Worm (Caenorhabditis elegans) whole organism, late embryonic: Measurements from ENCODE around the gene dpf-2.

Source experiments
- C38D4.7 ChIP-seq: fragments of 200-800 bp; sonication (Bioruptor generic); optimal IDR thresholded peaks from 2 replicates; lab custom pipeline; 2018; ENCODE audit warnings: mild to moderate bottlenecking, missing genetic modification characterization, moderate library complexity, missing compliant biosample characterization
- K09A11.1 ChIP-seq: sonication (generic microtip); optimal IDR thresholded peaks from 2 replicates; lab custom pipeline; 2017; ENCODE audit warnings: antibody characterized with exemption, mild to moderate bottlenecking, missing genetic modification characterization, missing compliant biosample characterization; ENCODE audit not compliant: insufficient read depth
- T23F11.4 ChIP-seq: fragments of 200-800 bp; sonication (Bioruptor generic); optimal IDR thresholded peaks from 2 replicates; lab custom pipeline; 2018; ENCODE audit warnings: mild to moderate bottlenecking, missing genetic modification characterization, missing compliant biosample characterization
- Y22D7AL.16 ChIP-seq: sonication (generic microtip); optimal IDR thresholded peaks from 2 replicates; lab custom pipeline; 2016; ENCODE audit warnings: missing genetic modification characterization, missing compliant biosample characterization
- ceh-14 ChIP-seq: sonication (generic microtip); optimal IDR thresholded peaks from 2 replicates; lab custom pipeline; 2016; ENCODE audit warnings: missing genotype, missing genetic modification characterization, missing compliant biosample characterization
- ceh-18 ChIP-seq: sonication (generic microtip); optimal IDR thresholded peaks from 2 replicates; lab custom pipeline; 2016; ENCODE audit warnings: missing genetic modification characterization, missing compliant biosample characterization
- ceh-2 ChIP-seq: sonication (generic microtip); optimal IDR thresholded peaks from 2 replicates; lab custom pipeline; 2016; ENCODE audit warnings: missing genotype, missing genetic modification characterization, missing compliant biosample characterization
- ceh-22 ChIP-seq: sonication (generic microtip); optimal IDR thresholded peaks from 2 replicates; lab custom pipeline; 2017; ENCODE audit warnings: missing biosample characterization, missing genetic modification characterization
- ceh-24 ChIP-seq: sonication (generic microtip); optimal IDR thresholded peaks from 2 replicates; lab custom pipeline; 2016; ENCODE audit warnings: mild to moderate bottlenecking, missing genetic modification characterization, missing compliant biosample characterization
- ceh-45 ChIP-seq: fragments of 200-800 bp; sonication (Bioruptor generic); IDR thresholded peaks from 2 replicates; pipeline ENCODE4 v1.3.6; 2022; ENCODE audit warnings: missing genetic modification reagents, missing genetic modification characterization, missing compliant biosample characterization
- ceh-6 ChIP-seq: fragments of 200-800 bp; sonication (Bioruptor generic); optimal IDR thresholded peaks from 2 replicates; lab custom pipeline; 2018; ENCODE audit warnings: mild to moderate bottlenecking, missing genetic modification characterization, missing compliant biosample characterization
- ceh-9 ChIP-seq: sonication (generic microtip); optimal IDR thresholded peaks from 2 replicates; lab custom pipeline; 2016; ENCODE audit warnings: mild to moderate bottlenecking, missing genetic modification characterization, inconsistent platforms, missing compliant biosample characterization
- che-1 ChIP-seq: sonication (generic microtip); optimal IDR thresholded peaks from 2 replicates; lab custom pipeline; 2016; ENCODE audit warnings: mild to moderate bottlenecking, missing genetic modification characterization, missing compliant biosample characterization
- dmd-4 ChIP-seq: sonication (generic microtip); optimal IDR thresholded peaks from 2 replicates; lab custom pipeline; 2016; ENCODE audit warnings: borderline replicate concordance, missing genetic modification characterization, missing compliant biosample characterization
- dve-1 ChIP-seq: sonication (generic microtip); optimal IDR thresholded peaks from 2 replicates; lab custom pipeline; 2017; ENCODE audit warnings: antibody characterized with exemption, mild to moderate bottlenecking, missing genetic modification characterization, missing compliant biosample characterization
- ets-4 ChIP-seq: sonication (generic microtip); optimal IDR thresholded peaks from 2 replicates; lab custom pipeline; 2016; ENCODE audit warnings: missing genetic modification characterization, missing compliant biosample characterization
- fkh-6 ChIP-seq: sonication (generic microtip); optimal IDR thresholded peaks from 2 replicates; lab custom pipeline; 2016; ENCODE audit warnings: missing genetic modification characterization, missing compliant biosample characterization
- hlh-30 ChIP-seq: sonication (generic microtip); optimal IDR thresholded peaks from 2 replicates; lab custom pipeline; 2017; ENCODE audit warnings: antibody characterized with exemption, missing genetic modification characterization, missing compliant biosample characterization; ENCODE audit not compliant: insufficient read depth
- hlh-6 ChIP-seq: sonication (generic microtip); optimal IDR thresholded peaks from 2 replicates; lab custom pipeline; 2016; ENCODE audit warnings: missing genotype, missing genetic modification characterization, missing compliant biosample characterization
- lin-11 ChIP-seq: fragments of 200-800 bp; sonication (Bioruptor generic); optimal IDR thresholded peaks from 2 replicates; lab custom pipeline; 2018; ENCODE audit warnings: mild to moderate bottlenecking, missing genetic modification characterization, missing compliant biosample characterization
- madf-2 ChIP-seq: sonication (generic microtip); optimal IDR thresholded peaks from 2 replicates; lab custom pipeline; 2017; ENCODE audit warnings: missing genetic modification characterization, missing compliant biosample characterization
- mec-3 ChIP-seq: sonication (generic microtip); optimal IDR thresholded peaks from 2 replicates; lab custom pipeline; 2016; ENCODE audit warnings: borderline replicate concordance, missing genetic modification characterization, missing compliant biosample characterization
- nhr-11 ChIP-seq: fragments of 150-350 bp; optimal IDR thresholded peaks from 2 replicates; lab custom pipeline; 2014; ENCODE audit warnings: missing biosample characterization, missing genetic modification characterization
- nhr-232 ChIP-seq: sonication (generic microtip); optimal IDR thresholded peaks from 2 replicates; lab custom pipeline; 2016; ENCODE audit warnings: missing genetic modification characterization, missing compliant biosample characterization
- npax-4 ChIP-seq: sonication (generic microtip); optimal IDR thresholded peaks from 2 replicates; lab custom pipeline; 2016; ENCODE audit warnings: missing genetic modification characterization, missing compliant biosample characterization
- pag-3 ChIP-seq: sonication (generic microtip); optimal IDR thresholded peaks from 2 replicates; lab custom pipeline; 2016; ENCODE audit warnings: missing compliant biosample characterization, missing genetic modification characterization, borderline replicate concordance
- pat-9 ChIP-seq: fragments of 200-800 bp; sonication (Bioruptor generic); optimal IDR thresholded peaks from 2 replicates; lab custom pipeline; 2018; ENCODE audit warnings: mild to moderate bottlenecking, missing genetic modification characterization, moderate library complexity, missing compliant biosample characterization
- pax-1 ChIP-seq: fragments of 150-350 bp; optimal IDR thresholded peaks from 2 replicates; lab custom pipeline; 2014; ENCODE audit warnings: missing biosample characterization, missing genetic modification characterization
- ref-2 ChIP-seq: sonication (generic microtip); optimal IDR thresholded peaks from 2 replicates; lab custom pipeline; 2016; ENCODE audit warnings: missing genetic modification characterization, missing compliant biosample characterization
- rnt-1 ChIP-seq: sonication (generic microtip); optimal IDR thresholded peaks from 2 replicates; lab custom pipeline; 2016; ENCODE audit warnings: missing genetic modification characterization, missing compliant biosample characterization
- sox-2 ChIP-seq: fragments of 200-800 bp; sonication (Bioruptor generic); IDR thresholded peaks from 2 replicates; pipeline ENCODE4 v1.3.6; 2022; ENCODE audit warnings: missing genetic modification reagents, missing genetic modification characterization, missing compliant biosample characterization
- sox-4 ChIP-seq: sonication (generic microtip); optimal IDR thresholded peaks from 2 replicates; lab custom pipeline; 2017; ENCODE audit warnings: mild to moderate bottlenecking, missing genetic modification characterization, inconsistent platforms, missing compliant biosample characterization
- tbx-7 ChIP-seq: sonication (generic microtip); optimal IDR thresholded peaks from 2 replicates; lab custom pipeline; 2016; ENCODE audit warnings: missing genotype, missing genetic modification characterization, missing compliant biosample characterization
- unc-3 ChIP-seq, 2 experiments: fragments of 200-800 bp in 1 of 2; sonication (Bioruptor generic) in 1 of 2; sonication (generic microtip) in 1 of 2; conservative IDR thresholded peaks in 1 of 2; optimal IDR thresholded peaks in 1 of 2; 2 replicates each; pipeline versions ENCODE4 v1.3.6 to Lab custom; 2016 to 2022; ENCODE audit warnings: missing compliant biosample characterization in 2 of 2, missing genetic modification characterization in 2 of 2, missing genetic modification reagents in 1 of 2
- unc-55 ChIP-seq: sonication (generic microtip); optimal IDR thresholded peaks from 2 replicates; lab custom pipeline; 2017; ENCODE audit warnings: missing biosample characterization, missing genetic modification reagents, missing genetic modification characterization
- zip-5 ChIP-seq: sonication (generic microtip); optimal IDR thresholded peaks from 2 replicates; lab custom pipeline; 2016; ENCODE audit warnings: missing genetic modification characterization, missing compliant biosample characterization

dpf-2 gene

DNA sequence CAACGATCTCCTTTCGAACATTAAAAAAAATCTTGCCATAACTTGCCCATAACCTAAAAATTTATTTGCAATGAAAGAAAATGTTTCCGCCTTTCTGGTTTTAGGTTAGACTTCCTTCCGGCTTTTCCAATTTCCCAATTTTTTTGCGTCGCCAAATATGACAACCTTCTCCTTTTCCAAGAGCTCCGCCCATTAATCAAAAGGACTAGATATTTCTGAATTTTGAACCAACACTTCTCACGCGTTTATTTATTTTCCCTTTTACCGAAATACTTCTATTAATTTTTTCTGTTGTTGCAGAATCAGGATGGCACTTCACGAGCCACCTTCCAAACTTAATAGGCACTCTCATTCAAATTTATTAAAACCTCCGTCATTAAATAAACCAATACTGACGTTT is 14.0 kb downstream of the dpf-2 start, which contains the start of gene egrh-1:
Gene egrh-1, plus strand, starts transcription at position 301 of the 400 bp plus-strand sequence.
- TF ChIP-seq ceh-45 (GFP tag; lab: Robert Waterston, UW) (no peak), lin-11 (no peak), hlh-30 (tag; lab: Kevin White, UChicago) (no peak), dve-1 (tag; lab: Kevin White, UChicago) (no peak), nhr-232 (tag; lab: Kevin White, UChicago) (no peak), ceh-6 (GFP tag; lab: Kevin White, UChicago) (no peak), unc-55 (no peak), ets-4 (tag; lab: Kevin White, UChicago) (no peak), nhr-11 (tag; lab: Kevin White, UChicago) (no peak), ceh-18 (tag; lab: Kevin White, UChicago) (no peak), tbx-7 (no peak), pat-9 (tag; lab: Kevin White, UChicago) (no peak), ceh-24 (tag; lab: Kevin White, UChicago) (no peak), ceh-2 (tag; lab: Kevin White, UChicago) (no peak), fkh-6 (tag; lab: Kevin White, UChicago) (no peak), pag-3 (no peak), dmd-4 (tag; lab: Kevin White, UChicago) (no peak), pax-1 (tag; lab: Kevin White, UChicago) (no peak)

DNA sequence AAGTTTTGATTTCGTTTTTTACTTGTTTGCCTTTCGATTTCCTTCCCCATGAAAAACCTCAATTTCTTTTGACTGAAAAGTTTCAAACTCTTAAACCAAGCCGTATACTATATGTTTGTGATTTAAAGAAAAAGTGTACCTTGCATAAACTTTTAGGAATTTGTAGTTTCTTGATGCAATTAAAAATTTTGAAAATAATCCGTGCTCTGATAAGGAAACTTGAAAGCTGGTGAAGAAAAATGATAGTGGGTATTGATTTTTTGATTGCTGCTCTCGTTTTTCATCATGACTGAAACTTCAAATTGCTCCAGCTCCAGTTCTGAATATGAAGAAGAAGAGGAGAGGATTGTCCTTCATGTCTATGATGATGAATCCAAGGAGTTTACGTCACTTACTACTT is 17.4 kb downstream of the dpf-2 start, which contains the start of gene acd-3:
Gene acd-3, plus strand, starts transcription at position 222 of the 400 bp plus-strand sequence.
- TF ChIP-seq hlh-6 (tag; lab: Kevin White, UChicago), result no peak
- TF ChIP-seq sox-2, result no peak
- no peak for TF ChIP-seq ceh-14 (tag; lab: Kevin White, UChicago)
- TF ChIP-seq tbx-7, result no peak
- no peak for TF ChIP-seq ref-2 (tag; lab: Kevin White, UChicago)
- TF ChIP-seq rnt-1 (tag; lab: Kevin White, UChicago), result no peak
- TF ChIP-seq K09A11.1 (tag; lab: Kevin White, UChicago), result no peak
- no peak for TF ChIP-seq nhr-11 (tag; lab: Kevin White, UChicago)
- TF ChIP-seq sox-4 (tag; lab: Kevin White, UChicago), result no peak
- no peak for TF ChIP-seq lin-11
- no peak for TF ChIP-seq unc-3 (GFP tag; conservative IDR thresholded peaks at IDR 0.05; lab: Robert Waterston, UW)
- TF ChIP-seq unc-3 (tag; optimal IDR thresholded peaks at IDR 0.05; lab: Kevin White, UChicago), result no peak
- TF ChIP-seq ceh-2 (tag; lab: Kevin White, UChicago), result no peak
- no peak for TF ChIP-seq zip-5 (tag; lab: Kevin White, UChicago)
- no peak for TF ChIP-seq ceh-9 (tag; lab: Kevin White, UChicago)
- no peak for TF ChIP-seq che-1
- TF ChIP-seq, all 69 proteins: peak for 0

DNA sequence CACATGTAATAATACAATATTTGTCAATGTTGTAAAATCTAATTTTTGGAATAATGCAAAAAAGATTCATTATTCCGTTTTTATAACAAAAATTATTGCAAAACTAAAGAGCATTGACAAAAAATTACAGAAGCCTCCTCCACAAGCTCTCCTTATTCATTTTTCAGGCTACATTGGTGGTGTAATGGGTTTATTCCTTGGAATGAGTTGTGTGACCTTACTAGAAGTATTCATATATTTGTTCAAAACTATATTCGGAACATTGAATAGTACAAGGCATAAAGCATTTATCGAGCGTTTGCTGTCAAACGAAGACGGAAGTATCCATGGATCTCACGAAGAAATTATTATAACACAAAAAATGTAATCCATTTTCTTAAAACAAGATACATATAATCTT is 20.3 kb downstream of the dpf-2 start:
- no peak for TF ChIP-seq C38D4.7 (GFP tag; lab: Kevin White, UChicago)
- no peak for TF ChIP-seq mec-3 (tag; lab: Kevin White, UChicago)
- TF ChIP-seq madf-2 (tag; lab: Kevin White, UChicago), result no peak
- no peak for TF ChIP-seq Y22D7AL.16 (tag; lab: Kevin White, UChicago)
- no peak for TF ChIP-seq dve-1 (tag; lab: Kevin White, UChicago)
- TF ChIP-seq ceh-22 (tag; lab: Kevin White, UChicago), result no peak
- TF ChIP-seq ceh-24 (tag; lab: Kevin White, UChicago), result no peak
- no peak for TF ChIP-seq rnt-1 (tag; lab: Kevin White, UChicago)
- TF ChIP-seq nhr-11 (tag; lab: Kevin White, UChicago), result no peak
- TF ChIP-seq T23F11.4 (GFP tag; lab: Kevin White, UChicago), result no peak
- no peak for TF ChIP-seq npax-4 (tag; lab: Kevin White, UChicago)
